Worm (Caenorhabditis elegans) whole organism, young adult: ENCODE data around the gene C07A9.9.
"Not testable (repeated sequence)": the region's sequence is repeated elsewhere in the genome, so short reads cannot be mapped to it uniquely, and the experiment has no call there.

Source experiments
- B0019.2 ChIP-seq: fragments of 200-800 bp; sonication (Bioruptor generic); conservative IDR thresholded peaks from 2 replicates; pipeline ENCODE4 v1.3.6; 2022; ENCODE audit warnings: missing genetic modification reagents, missing genetic modification characterization, missing compliant biosample characterization
- K11D2.4 ChIP-seq: fragments of 200-800 bp; sonication (Bioruptor generic); IDR thresholded peaks from 2 replicates; pipeline ENCODE4 v1.3.6; 2022; ENCODE audit warnings: missing genetic modification reagents, missing genetic modification characterization, missing compliant biosample characterization
- K12H6.12 ChIP-seq: fragments of 200-800 bp; sonication (Bioruptor generic); optimal IDR thresholded peaks from 2 replicates; lab custom pipeline; 2018; ENCODE audit warnings: mild to moderate bottlenecking, missing genetic modification characterization, missing compliant biosample characterization
- T07F8.4 ChIP-seq: sonication (generic microtip); optimal IDR thresholded peaks from 2 replicates; lab custom pipeline; 2016; ENCODE audit warnings: mild to moderate bottlenecking, missing genetic modification characterization, moderate library complexity, missing compliant biosample characterization
- T26A5.8 ChIP-seq: sonication (generic microtip); optimal IDR thresholded peaks from 2 replicates; lab custom pipeline; 2016; ENCODE audit warnings: missing genetic modification characterization, missing compliant biosample characterization
- Y79H2A.3 ChIP-seq: fragments of 200-800 bp; sonication (Bioruptor generic); conservative IDR thresholded peaks from 2 replicates; pipeline ENCODE4 v1.3.6; 2022; ENCODE audit warnings: missing genetic modification reagents, missing genetic modification characterization, missing compliant biosample characterization
- ZK185.1 ChIP-seq: sonication (generic microtip); optimal IDR thresholded peaks from 2 replicates; lab custom pipeline; 2016; ENCODE audit warnings: mild to moderate bottlenecking, missing genetic modification characterization, missing compliant biosample characterization; ENCODE audit not compliant: poor library complexity, severe bottlenecking
- athp-1 ChIP-seq: sonication (generic microtip); optimal IDR thresholded peaks from 2 replicates; lab custom pipeline; 2017; ENCODE audit warnings: mild to moderate bottlenecking, missing genetic modification characterization, missing compliant biosample characterization
- bed-1 ChIP-seq: fragments of 200-800 bp; sonication (Bioruptor generic); IDR thresholded peaks from 2 replicates; pipeline ENCODE4 v1.3.6; 2022; ENCODE audit warnings: missing genetic modification reagents, missing genetic modification characterization, missing compliant biosample characterization
- cebp-1 ChIP-seq, 2 experiments: fragments of 200-800 bp in 1 of 2; sonication (Bioruptor generic) in 1 of 2; sonication (generic microtip) in 1 of 2; IDR thresholded peaks in 1 of 2; optimal IDR thresholded peaks in 1 of 2; 2 replicates each; pipeline versions ENCODE4 v1.3.6 to Lab custom; 2017 to 2022; ENCODE audit warnings: missing compliant biosample characterization in 2 of 2, missing genetic modification characterization in 2 of 2, mild to moderate bottlenecking in 1 of 2, missing genetic modification reagents in 1 of 2, moderate library complexity in 1 of 2
- cebp-2 ChIP-seq: fragments of 200-800 bp; sonication (Bioruptor generic); IDR thresholded peaks from 2 replicates; pipeline ENCODE4 v1.3.6; 2022; ENCODE audit warnings: missing genetic modification characterization, missing compliant biosample characterization
- ceh-100 ChIP-seq: fragments of 200-800 bp; sonication (Bioruptor generic); IDR thresholded peaks from 2 replicates; pipeline ENCODE4 v1.3.6; 2022; ENCODE audit warnings: missing genetic modification reagents, missing genetic modification characterization, missing compliant biosample characterization
- ceh-27 ChIP-seq: fragments of 200-800 bp; sonication (Bioruptor generic); optimal IDR thresholded peaks from 2 replicates; lab custom pipeline; 2018; ENCODE audit warnings: mild to moderate bottlenecking, missing genetic modification characterization, moderate library complexity, missing compliant biosample characterization
- ceh-40 ChIP-seq: fragments of 200-800 bp; sonication (Bioruptor generic); IDR thresholded peaks from 2 replicates; pipeline ENCODE4 v1.3.6; 2022; ENCODE audit warnings: missing genetic modification characterization, missing compliant biosample characterization
- ceh-91 ChIP-seq: fragments of 200-800 bp; sonication (Bioruptor generic); IDR thresholded peaks from 2 replicates; pipeline ENCODE4 v1.3.6; 2022; ENCODE audit warnings: missing genetic modification reagents, missing genetic modification characterization, missing compliant biosample characterization
- die-1 ChIP-seq: sonication (generic microtip); optimal IDR thresholded peaks from 2 replicates; lab custom pipeline; 2016; ENCODE audit warnings: missing genotype, mild to moderate bottlenecking, missing genetic modification characterization, missing compliant biosample characterization
- egl-18 ChIP-seq: fragments of 200-800 bp; sonication (Bioruptor generic); IDR thresholded peaks from 2 replicates; pipeline ENCODE4 v1.3.6; 2022; ENCODE audit warnings: missing genetic modification reagents, missing genetic modification characterization, missing compliant biosample characterization
- egl-44 ChIP-seq: fragments of 200-800 bp; sonication (Bioruptor generic); IDR thresholded peaks from 2 replicates; pipeline ENCODE4 v1.3.6; 2022; ENCODE audit warnings: missing genetic modification reagents, missing genetic modification characterization, missing compliant biosample characterization
- hmg-20 ChIP-seq: fragments of 200-800 bp; sonication (Bioruptor generic); IDR thresholded peaks from 2 replicates; pipeline ENCODE4 v1.3.6; 2022; ENCODE audit warnings: missing genetic modification reagents, missing genetic modification characterization, missing compliant biosample characterization
- lag-1 ChIP-seq: fragments of 200-800 bp; sonication (Bioruptor generic); IDR thresholded peaks from 2 replicates; pipeline ENCODE4 v1.3.6; 2022; ENCODE audit warnings: missing genetic modification reagents, missing genetic modification characterization, missing compliant biosample characterization
- lin-26 ChIP-seq: fragments of 200-800 bp; sonication (Bioruptor generic); IDR thresholded peaks from 2 replicates; pipeline ENCODE4 v1.3.6; 2022; ENCODE audit warnings: missing genetic modification reagents, missing genetic modification characterization, missing compliant biosample characterization
- lin-40 ChIP-seq: sonication (generic microtip); optimal IDR thresholded peaks from 2 replicates; lab custom pipeline; 2016; ENCODE audit warnings: missing genetic modification characterization, mild to moderate bottlenecking, missing compliant biosample characterization, missing genotype, missing genetic modification reagents
- madf-3 ChIP-seq: fragments of 200-800 bp; sonication (Bioruptor generic); IDR thresholded peaks from 2 replicates; pipeline ENCODE4 v1.3.6; 2022; ENCODE audit warnings: missing genetic modification reagents, missing genetic modification characterization, missing compliant biosample characterization
- nhr-27 ChIP-seq: fragments of 200-800 bp; sonication (Bioruptor generic); optimal IDR thresholded peaks from 2 replicates; lab custom pipeline; 2018; ENCODE audit warnings: mild to moderate bottlenecking, missing genetic modification characterization, moderate library complexity, missing compliant biosample characterization
- nhr-80 ChIP-seq: sonication (generic microtip); optimal IDR thresholded peaks from 2 replicates; lab custom pipeline; 2016; ENCODE audit warnings: missing genetic modification characterization, missing compliant biosample characterization
- rec-8 ChIP-seq, 2 experiments: sonication (generic microtip); optimal IDR thresholded peaks; 2 replicates each; lab custom pipeline; 2016; ENCODE audit warnings: mild to moderate bottlenecking in 2 of 2, missing genetic modification characterization in 2 of 2, missing genetic modification reagents in 2 of 2, missing genotype in 2 of 2, missing biosample characterization in 1 of 2, missing compliant biosample characterization in 1 of 2, moderate library complexity in 1 of 2
- snpc-1.1 ChIP-seq: sonication (generic microtip); optimal IDR thresholded peaks from 2 replicates; lab custom pipeline; 2017; ENCODE audit warnings: missing genetic modification characterization, mild to moderate bottlenecking, missing compliant biosample characterization, antibody characterized with exemption, moderate library complexity, missing genotype, missing genetic modification reagents; ENCODE audit not compliant: insufficient read depth
- somi-1 ChIP-seq: fragments of 200-800 bp; sonication (Bioruptor generic); optimal IDR thresholded peaks from 2 replicates; lab custom pipeline; 2018; ENCODE audit warnings: mild to moderate bottlenecking, missing genetic modification characterization, missing compliant biosample characterization
- zfh-2 ChIP-seq: fragments of 200-800 bp; sonication (Bioruptor generic); conservative IDR thresholded peaks from 2 replicates; pipeline ENCODE4 v1.3.6; 2022; ENCODE audit warnings: missing genetic modification reagents, missing genetic modification characterization, missing compliant biosample characterization
- ztf-26 ChIP-seq: sonication (generic microtip); optimal IDR thresholded peaks from 2 replicates; lab custom pipeline; 2017; ENCODE audit warnings: missing genetic modification characterization, missing compliant biosample characterization
- ztf-6 ChIP-seq: fragments of 200-800 bp; sonication (Bioruptor generic); IDR thresholded peaks from 2 replicates; pipeline ENCODE4 v1.3.6; 2022; ENCODE audit warnings: missing genetic modification reagents, missing genetic modification characterization, missing compliant biosample characterization

C07A9.9 gene

DNA sequence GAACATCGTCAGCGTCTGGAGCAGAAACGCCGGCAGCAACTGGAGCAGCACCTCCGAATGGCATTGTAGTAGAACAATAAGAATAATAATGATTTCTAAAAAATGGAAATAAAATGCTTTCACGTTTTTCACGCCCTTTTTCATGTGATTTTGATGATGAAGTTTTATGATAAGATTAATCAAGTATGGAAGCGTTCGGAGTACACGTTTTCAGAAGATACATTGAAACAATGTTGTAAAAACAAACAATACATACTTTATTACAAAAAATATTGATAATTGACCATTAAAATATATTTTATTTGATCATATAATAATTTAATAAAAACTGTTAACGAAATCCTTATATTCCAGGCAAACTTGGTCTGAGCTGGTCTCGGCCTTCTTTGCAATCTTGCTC lies 13.8 kb upstream of the C07A9.9 start, which contains the start of gene C07A9.13:
TSS of gene C07A9.13 (minus strand) at position 101 of the 400 bp plus-strand sequence.
- TF ChIP-seq ztf-6, egl-44, Y79H2A.3 (GFP tag; lab: Robert Waterston, UW): not testable (repeated sequence)

ce11 chrIII:9678819-9679218 lies 11.4 kb upstream of the C07A9.9 start, which contains the start of gene ugt-60:
ugt-60 (minus strand) TSS chrIII:9679051.
- TF ChIP-seq nhr-27 (tag; lab: Kevin White, UChicago), result no peak

DNA sequence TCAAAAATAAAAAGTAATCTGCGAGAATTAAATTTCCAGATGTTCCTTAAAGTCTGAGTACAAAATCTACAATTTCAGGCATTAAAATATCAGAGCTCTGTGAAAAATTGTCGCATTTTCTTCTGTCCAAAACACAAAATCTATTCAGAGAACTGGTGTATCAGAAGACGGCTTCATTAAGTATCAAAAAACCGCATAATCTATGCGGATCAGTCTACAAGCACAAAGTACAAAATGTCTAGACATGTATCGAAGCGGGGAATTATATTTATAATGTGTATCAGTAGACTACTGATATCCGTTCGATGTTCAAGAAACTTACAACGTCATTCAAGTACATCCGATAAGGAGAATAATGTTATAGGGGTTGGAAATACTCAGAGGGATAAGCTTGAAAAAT lies 2.1 kb upstream of the C07A9.9 start:
- TF ChIP-seq athp-1 (tag; lab: Kevin White, UChicago) (no peak), cebp-2 (GFP tag; lab: Robert Waterston, UW) (no peak), ceh-91 (no peak), ceh-100 (GFP tag; lab: Robert Waterston, UW) (no peak), lag-1 (GFP tag; lab: Robert Waterston, UW) (no peak), lin-40 (tag; lab: Kevin White, UChicago) (no peak), lin-26 (GFP tag; lab: Robert Waterston, UW) (no peak), B0019.2 (GFP tag; lab: Robert Waterston, UW) (no peak), bed-1 (GFP tag; lab: Robert Waterston, UW) (no peak), T26A5.8 (tag; lab: Kevin White, UChicago) (no peak), ztf-26 (tag; lab: Kevin White, UChicago) (no peak)

- TF ChIP-seq nhr-80 (tag; lab: Kevin White, UChicago), result peak; percentile 28
- TF ChIP-seq rec-8 (tag; optimal IDR thresholded peaks at IDR 0.05; lab: Kevin White, UChicago), result no peak
- TF ChIP-seq, all 124 proteins: peak for 1
Observed at ce11 chrIII:9666668-9667067, 773 bp downstream of the C07A9.9 start.

DNA sequence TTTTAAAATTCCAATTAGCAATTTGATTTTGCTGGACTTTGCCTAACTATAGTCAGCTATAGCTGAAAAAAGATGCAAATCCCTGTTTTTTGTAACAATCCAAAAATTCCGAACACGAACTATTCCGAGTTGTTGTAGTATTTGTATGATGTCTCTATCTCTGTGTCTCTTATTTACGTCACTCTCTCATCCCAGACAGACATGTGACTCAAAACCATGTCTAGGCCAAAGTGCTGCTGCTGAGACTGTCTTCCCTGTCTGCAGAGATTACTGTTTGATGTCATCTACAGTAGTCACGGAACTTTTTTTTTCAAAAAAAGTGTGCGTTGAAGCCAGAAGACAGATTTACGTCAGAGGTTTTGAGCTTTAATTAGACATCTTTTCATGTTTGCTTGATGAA lies 1.2 kb downstream of the C07A9.9 start:
- TF ChIP-seq lin-40 (tag; lab: Kevin White, UChicago) (peak; percentile 13), madf-3 (GFP tag; lab: Robert Waterston, UW) (no peak), ceh-27 (GFP tag; lab: Kevin White, UChicago) (peak; percentile 3)

DNA sequence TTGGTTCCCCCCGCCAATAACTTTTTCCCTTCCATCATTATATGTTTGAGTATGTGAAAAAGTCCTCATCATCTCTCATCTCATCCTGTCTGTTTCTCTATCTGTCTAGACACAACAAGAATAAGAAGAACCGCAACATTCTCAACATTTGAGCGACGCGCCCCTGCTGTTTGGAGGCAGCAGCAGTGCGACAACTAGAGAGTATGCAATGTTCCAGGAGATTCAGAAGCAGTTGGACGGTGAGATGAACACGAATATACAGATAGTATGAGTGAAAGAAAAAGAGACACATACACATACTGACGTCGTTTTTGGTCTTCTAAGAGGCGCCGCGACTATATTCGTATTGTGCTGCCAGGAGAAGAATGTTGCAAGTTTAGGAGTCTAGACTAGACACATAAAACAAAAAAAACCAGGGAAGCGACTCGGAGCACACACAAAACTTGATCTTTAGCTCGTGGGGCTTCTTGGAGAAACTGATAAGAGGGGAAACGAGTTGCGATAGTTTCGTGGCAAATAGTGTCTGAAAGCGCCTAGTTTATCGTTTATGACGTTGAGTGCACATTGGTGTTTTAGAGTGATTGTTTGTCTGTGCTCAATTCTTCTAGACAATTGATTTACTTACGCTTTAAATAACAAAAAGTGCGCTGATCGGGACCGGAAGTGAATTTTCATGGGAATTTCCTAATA lies 1.8 kb downstream of the C07A9.9 start:
- TF ChIP-seq snpc-1.1 (tag; lab: Kevin White, UChicago), result no peak
- TF ChIP-seq hmg-20 (GFP tag; lab: Robert Waterston, UW), result no peak
- no peak for TF ChIP-seq B0019.2 (GFP tag; lab: Robert Waterston, UW)
- TF ChIP-seq K11D2.4 (GFP tag; lab: Robert Waterston, UW), result 0 out of 2 replicates have a peak, but pooled peaks have one; percentile 27
- 0 out of 2 replicates have a peak, but pooled peaks have one; percentile 14 for TF ChIP-seq zfh-2 (GFP tag; lab: Robert Waterston, UW)
- peak; percentile 44 for TF ChIP-seq lin-40 (tag; lab: Kevin White, UChicago)
- TF ChIP-seq T07F8.4 (tag; lab: Kevin White, UChicago), result no peak
- TF ChIP-seq K12H6.12, result peak; percentile 49
- peak; percentile 16 for TF ChIP-seq somi-1 (GFP tag; lab: Kevin White, UChicago)
- no peak for TF ChIP-seq die-1
- TF ChIP-seq ztf-26 (tag; lab: Kevin White, UChicago), result peak; percentile 42
- no peak for TF ChIP-seq ceh-40 (GFP tag; lab: Robert Waterston, UW)
- peak; percentile 69 for TF ChIP-seq ceh-27 (GFP tag; lab: Kevin White, UChicago)
- TF ChIP-seq cebp-1 (GFP tag; IDR thresholded peaks at IDR 0.05; lab: Robert Waterston, UW), result no peak
- TF ChIP-seq cebp-1 (tag; optimal IDR thresholded peaks at IDR 0.05; lab: Kevin White, UChicago), result peak; percentile 26
- peak; percentile 94 for TF ChIP-seq nhr-80 (tag; lab: Kevin White, UChicago)
- peak; percentile 26 for TF ChIP-seq ZK185.1 (tag; lab: Kevin White, UChicago)
- TF ChIP-seq egl-18 (GFP tag; lab: Robert Waterston, UW), result no peak
